Fruit fly (Drosophila melanogaster) whole organism, embryonic: ENCODE data around the gene mthl12.

Source experiments
- Atf-2 ChIP-seq: fragments of 200-800 bp; sonication (Bioruptor generic); optimal IDR thresholded peaks from 2 replicates; lab custom pipeline; 2016; ENCODE audit warnings: missing biosample characterization, missing genetic modification characterization
- CG10267 ChIP-seq: fragments of 200-800 bp; sonication (Bioruptor generic); optimal IDR thresholded peaks from 2 replicates; lab custom pipeline; 2018; ENCODE audit warnings: missing biosample characterization, mild to moderate bottlenecking, missing genetic modification characterization, moderate library complexity
- CG10462 ChIP-seq: fragments of 200-800 bp; sonication (Bioruptor generic); optimal IDR thresholded peaks from 2 replicates; lab custom pipeline; 2016; ENCODE audit warnings: missing biosample characterization, missing genetic modification characterization
- CG12104 ChIP-seq: fragments of 200-800 bp; sonication (Bioruptor generic); optimal IDR thresholded peaks from 3 replicates; lab custom pipeline; 2016; ENCODE audit warnings: missing biosample characterization, missing genetic modification characterization
- CG12236 ChIP-seq: fragments of 200-800 bp; sonication (Bioruptor generic); optimal IDR thresholded peaks from 2 replicates; lab custom pipeline; 2016; ENCODE audit warnings: missing biosample characterization, missing genetic modification characterization
- CG13287 ChIP-seq: fragments of 200-800 bp; sonication (Bioruptor generic); IDR thresholded peaks from 2 replicates; pipeline ENCODE4 v1.3.6; 2022; ENCODE audit warnings: missing biosample characterization, missing genetic modification characterization; ENCODE audit not compliant: partially characterized antibody
- CG13624 ChIP-seq: fragments of 200-800 bp; sonication (Bioruptor generic); optimal IDR thresholded peaks from 2 replicates; lab custom pipeline; 2016; ENCODE audit warnings: missing biosample characterization, missing genetic modification characterization
- CG14965 ChIP-seq: fragments of 200-800 bp; sonication (Bioruptor generic); optimal IDR thresholded peaks from 2 replicates; lab custom pipeline; 2016; ENCODE audit warnings: missing biosample characterization, missing genetic modification characterization, borderline replicate concordance
- CG1529 ChIP-seq: fragments of 200-800 bp; sonication (Bioruptor generic); optimal IDR thresholded peaks from 3 replicates; lab custom pipeline; 2018; ENCODE audit warnings: missing biosample characterization, missing genetic modification characterization
- CG15601 ChIP-seq: fragments of 200-800 bp; sonication (Bioruptor generic); optimal IDR thresholded peaks from 3 replicates; lab custom pipeline; 2019; ENCODE audit warnings: missing biosample characterization, mild to moderate bottlenecking, missing genetic modification characterization, moderate library complexity
- CG1647 ChIP-seq: fragments of 200-800 bp; sonication (Bioruptor generic); optimal IDR thresholded peaks from 3 replicates; lab custom pipeline; 2016; ENCODE audit warnings: missing biosample characterization, missing genetic modification characterization
- CG17829 ChIP-seq: fragments of 200-800 bp; optimal IDR thresholded peaks from 2 replicates; lab custom pipeline; 2019; ENCODE audit warnings: missing biosample characterization, mild to moderate bottlenecking, missing genetic modification characterization, moderate library complexity
- CG3163 ChIP-seq: fragments of 200-800 bp; sonication (Bioruptor generic); optimal IDR thresholded peaks from 3 replicates; lab custom pipeline; 2016; ENCODE audit warnings: missing biosample characterization, missing genetic modification characterization
- CG33213 ChIP-seq: fragments of 200-800 bp; sonication (Bioruptor generic); optimal IDR thresholded peaks from 3 replicates; lab custom pipeline; 2016; ENCODE audit warnings: missing biosample characterization, missing genetic modification characterization
- CG4360 ChIP-seq: fragments of 200-800 bp; sonication (Bioruptor generic); IDR thresholded peaks from 2 replicates; pipeline ENCODE4 v1.3.6; 2022; ENCODE audit warnings: missing biosample characterization, missing genetic modification characterization
- CG43689 ChIP-seq: fragments of 200-800 bp; sonication (Bioruptor generic); IDR thresholded peaks from 2 replicates; pipeline ENCODE4 v1.3.6; 2022; ENCODE audit warnings: missing biosample characterization, missing genetic modification characterization
- CG6765 ChIP-seq: fragments of 200-800 bp; sonication (Bioruptor generic); optimal IDR thresholded peaks from 3 replicates; lab custom pipeline; 2017; ENCODE audit warnings: missing biosample characterization, mild to moderate bottlenecking, missing genetic modification characterization
- CG7786 ChIP-seq: fragments of 200-800 bp; sonication (Bioruptor generic); optimal IDR thresholded peaks from 2 replicates; lab custom pipeline; 2016; ENCODE audit warnings: missing biosample characterization, missing genetic modification characterization
- CG8944 ChIP-seq: fragments of 200-800 bp; sonication (Bioruptor generic); optimal IDR thresholded peaks from 3 replicates; lab custom pipeline; 2016; ENCODE audit warnings: missing biosample characterization, missing genetic modification characterization
- HLH3B ChIP-seq: fragments of 200-800 bp; sonication (Bioruptor generic); IDR thresholded peaks from 2 replicates; pipeline ENCODE4 v1.3.6; 2022; ENCODE audit warnings: missing biosample characterization, missing genetic modification characterization
- Hsf ChIP-seq: fragments of 200-800 bp; sonication (Bioruptor generic); optimal IDR thresholded peaks from 3 replicates; lab custom pipeline; 2016; ENCODE audit warnings: missing biosample characterization, missing genetic modification characterization
- PHDP ChIP-seq: fragments of 200-800 bp; sonication (Bioruptor generic); optimal IDR thresholded peaks from 3 replicates; lab custom pipeline; 2018; ENCODE audit warnings: missing biosample characterization, mild to moderate bottlenecking, missing genetic modification characterization, moderate library complexity
- Sry-β ChIP-seq: fragments of 200-800 bp; sonication (Bioruptor generic); optimal IDR thresholded peaks from 2 replicates; lab custom pipeline; 2018; ENCODE audit warnings: missing biosample characterization, mild to moderate bottlenecking, missing genetic modification characterization, moderate library complexity
- bsh ChIP-seq, 2 experiments: fragments of 200-800 bp; sonication (Bioruptor generic); optimal IDR thresholded peaks; 2 replicates each; lab custom pipeline; 2017 to 2018; ENCODE audit warnings: mild to moderate bottlenecking in 2 of 2, missing biosample characterization in 2 of 2, missing genetic modification characterization in 2 of 2, moderate library complexity in 1 of 2
- cg ChIP-seq: fragments of 200-800 bp; sonication (Bioruptor generic); optimal IDR thresholded peaks from 3 replicates; lab custom pipeline; 2019; ENCODE audit warnings: missing biosample characterization, mild to moderate bottlenecking, missing genetic modification characterization, moderate library complexity
- corto ChIP-seq: fragments of 200-800 bp; sonication (Bioruptor generic); optimal IDR thresholded peaks from 2 replicates; lab custom pipeline; 2016; ENCODE audit warnings: missing biosample characterization, mild to moderate bottlenecking, missing genetic modification characterization, moderate library complexity
- dan ChIP-seq: fragments of 200-800 bp; sonication (Bioruptor generic); IDR thresholded peaks from 2 replicates; pipeline ENCODE4 v1.3.6; 2022; ENCODE audit warnings: missing biosample characterization, missing genetic modification characterization
- disco-r ChIP-seq: fragments of 200-800 bp; sonication (Bioruptor generic); optimal IDR thresholded peaks from 2 replicates; lab custom pipeline; 2016; ENCODE audit warnings: missing biosample characterization, missing genetic modification characterization
- dysf ChIP-seq: fragments of 200-800 bp; sonication (Bioruptor generic); IDR thresholded peaks from 3 replicates; pipeline ENCODE4 v1.3.6; 2022; ENCODE audit warnings: missing biosample characterization, missing genetic modification characterization
- gfzf ChIP-seq: fragments of 200-800 bp; sonication (Bioruptor generic); optimal IDR thresholded peaks from 2 replicates; lab custom pipeline; 2016; ENCODE audit warnings: missing biosample characterization, mild to moderate bottlenecking, missing genetic modification characterization, moderate library complexity
- insv ChIP-seq, 2 experiments: fragments of 200-800 bp; sonication (Bioruptor generic); optimal IDR thresholded peaks; 3 replicates each; lab custom pipeline; 2016 to 2018; ENCODE audit warnings: missing biosample characterization in 2 of 2, missing genetic modification characterization in 2 of 2
- inv ChIP-seq: fragments of 200-800 bp; sonication (Bioruptor generic); IDR thresholded peaks from 2 replicates; pipeline ENCODE4 v1.3.6; 2022; ENCODE audit warnings: missing biosample characterization, missing genetic modification characterization; ENCODE audit not compliant: partially characterized antibody
- lab ChIP-seq: fragments of 200-800 bp; sonication (Bioruptor generic); optimal IDR thresholded peaks from 3 replicates; lab custom pipeline; 2017; ENCODE audit warnings: missing biosample characterization, missing genetic modification characterization, mild to moderate bottlenecking, moderate library complexity, missing genetic modification reagents
- luna ChIP-seq: fragments of 200-800 bp; sonication (Bioruptor generic); optimal IDR thresholded peaks from 2 replicates; lab custom pipeline; 2016; ENCODE audit warnings: missing biosample characterization, missing genetic modification characterization
- onecut ChIP-seq: fragments of 200-800 bp; sonication (Bioruptor generic); IDR thresholded peaks from 2 replicates; pipeline ENCODE4 v1.3.6; 2022; ENCODE audit warnings: missing biosample characterization, missing genetic modification characterization
- pan ChIP-seq, 4 experiments: fragments of >200 bp in 3 of 4; fragments of 200-800 bp in 1 of 4; sonication (Bioruptor generic) in 1 of 4; optimal IDR thresholded peaks in 3 of 4; IDR thresholded peaks in 1 of 4; 2 replicates each; pipeline versions ENCODE4 v1.3.6 to Lab custom; 2017 to 2022; ENCODE audit warnings: missing biosample characterization in 2 of 4, missing genetic modification characterization in 2 of 4, mixed read lengths in 1 of 4
- peb ChIP-seq: fragments of 200-800 bp; sonication (Bioruptor generic); IDR thresholded peaks from 2 replicates; pipeline ENCODE4 v1.3.6; 2022; ENCODE audit warnings: missing biosample characterization, missing genetic modification characterization
- phol ChIP-seq: fragments of 200-800 bp; sonication (Bioruptor generic); optimal IDR thresholded peaks from 3 replicates; lab custom pipeline; 2018; ENCODE audit warnings: missing biosample characterization, mild to moderate bottlenecking, missing genetic modification characterization, moderate library complexity
- pros ChIP-seq: fragments of 200-800 bp; sonication (Bioruptor generic); optimal IDR thresholded peaks from 3 replicates; lab custom pipeline; 2019; ENCODE audit warnings: missing biosample characterization, mild to moderate bottlenecking, missing genetic modification characterization, moderate library complexity
- ranshi ChIP-seq: fragments of 200-800 bp; sonication (Bioruptor generic); IDR thresholded peaks from 2 replicates; pipeline ENCODE4 v1.3.6; 2022; ENCODE audit warnings: missing biosample characterization, missing genetic modification characterization
- sisA ChIP-seq: fragments of 200-800 bp; sonication (Bioruptor generic); IDR thresholded peaks from 2 replicates; pipeline ENCODE4 v1.3.6; 2022; ENCODE audit warnings: missing biosample characterization, missing genetic modification characterization
- sna ChIP-seq: fragments of 200-800 bp; sonication (Bioruptor generic); IDR thresholded peaks from 2 replicates; pipeline ENCODE4 v1.3.6; 2022; ENCODE audit warnings: missing biosample characterization, missing genetic modification characterization; ENCODE audit not compliant: partially characterized antibody
- sr ChIP-seq: fragments of 200-800 bp; sonication (Bioruptor generic); IDR thresholded peaks from 3 replicates; pipeline ENCODE4 v1.3.6; 2022; ENCODE audit warnings: missing biosample characterization, missing genetic modification characterization
- sug ChIP-seq: fragments of 200-800 bp; optimal IDR thresholded peaks from 2 replicates; lab custom pipeline; 2019; ENCODE audit warnings: missing biosample characterization, mild to moderate bottlenecking, missing genetic modification characterization, moderate library complexity
- ttk ChIP-seq: fragments of 200-800 bp; sonication (Bioruptor generic); IDR thresholded peaks from 2 replicates; pipeline ENCODE4 v2.1.2; 2022; ENCODE audit warnings: missing biosample characterization, missing genetic modification characterization
- twi ChIP-seq: fragments of 200-800 bp; optimal IDR thresholded peaks from 2 replicates; lab custom pipeline; 2019; ENCODE audit warnings: missing biosample characterization, mild to moderate bottlenecking, missing genetic modification characterization, moderate library complexity
- vnd ChIP-seq: fragments of 200-800 bp; sonication (Bioruptor generic); IDR thresholded peaks from 3 replicates; pipeline ENCODE4 v1.3.6; 2022; ENCODE audit warnings: missing biosample characterization, missing genetic modification characterization; ENCODE audit not compliant: partially characterized antibody

mthl12 gene

dm6 chr3R:13366561-13367518, 13.4 kb downstream of the mthl12 start, which contains the start of gene Elp6:
Gene Elp6 (minus strand): TSS chr3R:13366910.
- TF ChIP-seq CG7786 (GFP tag; lab: Kevin White, UChicago) (peak; percentile 35), CG13624 (peak; percentile 43), CG4360 (GFP tag; lab: Robert Waterston, UW) (no peak), CG10462 (GFP tag; lab: Kevin White, UChicago) (no peak), CG33213 (GFP tag; lab: Kevin White, UChicago) (peak; percentile 37), CG6765 (GFP tag; lab: Kevin White, UChicago) (peak; percentile 69), Atf-2 (GFP tag; lab: Kevin White, UChicago) (peak; percentile 58), pan (optimal IDR thresholded peaks at IDR 0.05; lab: Kevin White, UChicago) (no peak), pan (GFP tag; optimal IDR thresholded peaks at IDR 0.05 in 1 of 2, IDR thresholded peaks at IDR 0.05 in 1 of 2) (peak in 1 of 2 experiments; percentile 64), Hsf (GFP tag; lab: Kevin White, UChicago) (peak; percentile 75), inv (GFP tag; lab: Robert Waterston, UW) (no peak), pros (GFP tag; lab: Kevin White, UChicago) (no peak), phol (tag; lab: Kevin White, UChicago) (peak; percentile 77), ttk (peak; percentile 51), luna (no peak), sna (GFP tag; lab: Robert Waterston, UW) (no peak), PHDP (tag; lab: Kevin White, UChicago) (peak; percentile 59), sisA (GFP tag; lab: Robert Waterston, UW) (peak; percentile 63; the same call in 1 of the 2 replicates), CG13287 (GFP tag; lab: Robert Waterston, UW) (no peak; the same call in 1 of the 2 replicates), onecut (GFP tag; lab: Robert Waterston, UW) (peak; percentile 37), Sry-β (no peak), CG15601 (no peak), sr (GFP tag; lab: Robert Waterston, UW) (no peak), HLH3B (peak; percentile 66), peb (GFP tag; lab: Robert Waterston, UW) (no peak), CG43689 (GFP tag; lab: Robert Waterston, UW) (no peak), gfzf (GFP tag; lab: Kevin White, UChicago) (peak; percentile 34), lab (peak; percentile 72), CG12104 (GFP tag; lab: Kevin White, UChicago) (peak; percentile 72), dan (GFP tag; lab: Robert Waterston, UW) (no peak), CG12236 (GFP tag; lab: Kevin White, UChicago) (peak; percentile 32), cg (GFP tag; lab: Kevin White, UChicago) (no peak), CG14965 (no peak), CG3163 (GFP tag; lab: Kevin White, UChicago) (peak; percentile 30), CG1647 (GFP tag; lab: Kevin White, UChicago) (peak; percentile 45), CG17829 (tag; lab: Kevin White, UChicago) (no peak), twi (no peak), bsh (GFP tag; optimal IDR thresholded peaks at IDR 0.05; lab: Kevin White, UChicago) (peak; percentile 19 to 24), CG8944 (GFP tag; lab: Kevin White, UChicago) (peak; percentile 41), ranshi (GFP tag; lab: Robert Waterston, UW) (peak; percentile 63; the same call in 1 of the 2 replicates), disco-r (GFP tag; lab: Kevin White, UChicago) (peak; percentile 51), CG1529 (GFP tag; lab: Kevin White, UChicago) (no peak), corto (GFP tag; lab: Kevin White, UChicago) (no peak), CG10267 (tag; lab: Kevin White, UChicago) (peak; percentile 81), vnd (GFP tag; lab: Robert Waterston, UW) (no peak), dysf (GFP tag; lab: Robert Waterston, UW) (peak; percentile 76), sug (peak; percentile 41), insv (GFP tag; optimal IDR thresholded peaks at IDR 0.05; lab: Kevin White, UChicago) (no peak)
